Fruit fly (Drosophila melanogaster) whole organism, prepupa: ENCODE measurements around the gene CG10038.

Experiments
- Blimp-1 ChIP-seq: fragments of 200-800 bp; sonication (Bioruptor generic); optimal IDR thresholded peaks from 3 replicates; lab custom pipeline; 2017; ENCODE audit warnings: missing biosample characterization, missing genetic modification characterization, mild to moderate bottlenecking, moderate library complexity, missing genetic modification reagents
- CG10669 ChIP-seq: fragments of 200-800 bp; sonication (Bioruptor generic); optimal IDR thresholded peaks from 3 replicates; lab custom pipeline; 2018; ENCODE audit warnings: missing biosample characterization, mild to moderate bottlenecking, missing genetic modification characterization, moderate library complexity
- CG11294 ChIP-seq: fragments of 200-800 bp; sonication (Bioruptor generic); IDR thresholded peaks from 2 replicates; pipeline ENCODE4 v1.3.6; 2022; ENCODE audit warnings: missing biosample characterization, missing genetic modification characterization
- CG11762 ChIP-seq: fragments of 200-800 bp; sonication (Bioruptor generic); optimal IDR thresholded peaks from 3 replicates; lab custom pipeline; 2016; ENCODE audit warnings: missing biosample characterization, missing genetic modification characterization; ENCODE audit not compliant: insufficient read depth
- CG15336 ChIP-seq: fragments of 200-800 bp; sonication (Bioruptor generic); IDR thresholded peaks from 2 replicates; pipeline ENCODE4 v1.3.6; 2022; ENCODE audit warnings: missing biosample characterization, missing genetic modification characterization
- CG1621 ChIP-seq: fragments of 200-800 bp; sonication (Bioruptor generic); optimal IDR thresholded peaks from 3 replicates; lab custom pipeline; 2018; ENCODE audit warnings: missing biosample characterization, mild to moderate bottlenecking, missing genetic modification characterization
- CG16779 ChIP-seq: fragments of 200-800 bp; sonication (Bioruptor generic); optimal IDR thresholded peaks from 3 replicates; lab custom pipeline; 2017; ENCODE audit warnings: missing biosample characterization, mild to moderate bottlenecking, missing genetic modification characterization
- CG3032 ChIP-seq: fragments of 200-800 bp; optimal IDR thresholded peaks from 2 replicates; lab custom pipeline; 2019; ENCODE audit warnings: missing biosample characterization, mild to moderate bottlenecking, missing genetic modification characterization, moderate library complexity
- CG31627 ChIP-seq: fragments of 200-800 bp; sonication (Bioruptor generic); optimal IDR thresholded peaks from 3 replicates; lab custom pipeline; 2016; ENCODE audit warnings: missing biosample characterization, missing genetic modification characterization
- CG34406 ChIP-seq: fragments of 200-800 bp; sonication (Bioruptor generic); optimal IDR thresholded peaks from 3 replicates; lab custom pipeline; 2016; ENCODE audit warnings: missing biosample characterization, missing genetic modification characterization
- CG3919 ChIP-seq: fragments of 200-800 bp; sonication (Bioruptor generic); optimal IDR thresholded peaks from 3 replicates; lab custom pipeline; 2016; ENCODE audit warnings: missing biosample characterization, missing genetic modification characterization
- CG4318 ChIP-seq: fragments of 200-800 bp; sonication (Bioruptor generic); optimal IDR thresholded peaks from 3 replicates; lab custom pipeline; 2017; ENCODE audit warnings: missing biosample characterization, mild to moderate bottlenecking, missing genetic modification characterization
- CG6276 ChIP-seq: fragments of 200-800 bp; sonication (Bioruptor generic); optimal IDR thresholded peaks from 2 replicates; lab custom pipeline; 2017; ENCODE audit warnings: missing biosample characterization, mild to moderate bottlenecking, missing genetic modification characterization
- CG6792 ChIP-seq: fragments of 200-800 bp; sonication (Bioruptor generic); optimal IDR thresholded peaks from 3 replicates; lab custom pipeline; 2016; ENCODE audit warnings: missing biosample characterization, missing genetic modification characterization
- CG6808 ChIP-seq: fragments of 200-800 bp; sonication (Bioruptor generic); optimal IDR thresholded peaks from 3 replicates; lab custom pipeline; 2017; ENCODE audit warnings: missing biosample characterization, missing genetic modification characterization, mild to moderate bottlenecking, moderate library complexity, missing genetic modification reagents
- CG6854 ChIP-seq: fragments of 200-800 bp; sonication (Bioruptor generic); optimal IDR thresholded peaks from 2 replicates; lab custom pipeline; 2017; ENCODE audit warnings: missing biosample characterization, mild to moderate bottlenecking, missing genetic modification characterization
- CG7368 ChIP-seq: fragments of 200-800 bp; sonication (Bioruptor generic); optimal IDR thresholded peaks from 3 replicates; lab custom pipeline; 2016; ENCODE audit warnings: missing biosample characterization, missing genetic modification characterization
- CG8319 ChIP-seq: fragments of 200-800 bp; sonication (Bioruptor generic); optimal IDR thresholded peaks from 3 replicates; lab custom pipeline; 2016; ENCODE audit warnings: missing biosample characterization, missing genetic modification characterization
- CG8632 ChIP-seq: fragments of 200-800 bp; sonication (Bioruptor generic); optimal IDR thresholded peaks from 3 replicates; lab custom pipeline; 2016; ENCODE audit warnings: missing biosample characterization, missing genetic modification characterization
- CG9139 ChIP-seq: fragments of 200-800 bp; sonication (Bioruptor generic); optimal IDR thresholded peaks from 3 replicates; lab custom pipeline; 2017; ENCODE audit warnings: missing biosample characterization, mild to moderate bottlenecking, missing genetic modification characterization
- Eip75B ChIP-seq: fragments of 200-800 bp; sonication (Bioruptor generic); optimal IDR thresholded peaks from 3 replicates; lab custom pipeline; 2016; ENCODE audit warnings: missing biosample characterization, missing genetic modification characterization
- Eip78C ChIP-seq: fragments of 200-800 bp; sonication (Bioruptor generic); peaks from one replicate; lab custom pipeline; 2016; ENCODE audit warnings: missing biosample characterization, missing genetic modification characterization
- Eip93F ChIP-seq: fragments of 200-800 bp; sonication (Bioruptor generic); optimal IDR thresholded peaks from 2 replicates; lab custom pipeline; 2016; ENCODE audit warnings: missing biosample characterization, mild to moderate bottlenecking, missing genetic modification characterization
- Ets21C ChIP-seq: fragments of 200-800 bp; sonication (Bioruptor generic); optimal IDR thresholded peaks from 3 replicates; lab custom pipeline; 2016; ENCODE audit warnings: missing biosample characterization, missing genetic modification characterization
- Ets96B ChIP-seq: fragments of 200-800 bp; optimal IDR thresholded peaks from 2 replicates; lab custom pipeline; 2019; ENCODE audit warnings: missing biosample characterization, mild to moderate bottlenecking, missing genetic modification characterization, moderate library complexity
- Gug ChIP-seq: fragments of 200-800 bp; sonication (Bioruptor generic); IDR thresholded peaks from 2 replicates; pipeline ENCODE4 v1.3.6; 2022; ENCODE audit warnings: missing biosample characterization, missing genetic modification characterization
- Hr39 ChIP-seq: fragments of 200-800 bp; sonication (Bioruptor generic); optimal IDR thresholded peaks from 2 replicates; lab custom pipeline; 2016; ENCODE audit warnings: missing biosample characterization, missing genetic modification characterization
- Hr4 ChIP-seq: fragments of 200-800 bp; sonication (Bioruptor generic); optimal IDR thresholded peaks from 3 replicates; lab custom pipeline; 2016; ENCODE audit warnings: missing biosample characterization, missing genetic modification characterization
- Lpt ChIP-seq: fragments of 200-800 bp; sonication (Bioruptor generic); optimal IDR thresholded peaks from 3 replicates; lab custom pipeline; 2016; ENCODE audit warnings: missing biosample characterization, missing genetic modification characterization
- Met ChIP-seq: fragments of 200-800 bp; sonication (Bioruptor generic); optimal IDR thresholded peaks from 3 replicates; lab custom pipeline; 2016; ENCODE audit warnings: missing biosample characterization, missing genetic modification characterization
- OdsH ChIP-seq: fragments of 200-800 bp; sonication (Bioruptor generic); optimal IDR thresholded peaks from 3 replicates; lab custom pipeline; 2016; ENCODE audit warnings: missing biosample characterization, missing genetic modification characterization
- Smox ChIP-seq: fragments of 200-800 bp; sonication (Bioruptor generic); optimal IDR thresholded peaks from 3 replicates; lab custom pipeline; 2016; ENCODE audit warnings: missing biosample characterization, missing genetic modification characterization
- Sox14 ChIP-seq: fragments of 200-800 bp; sonication (Bioruptor generic); optimal IDR thresholded peaks from 3 replicates; lab custom pipeline; 2016; ENCODE audit warnings: missing biosample characterization, missing genetic modification characterization
- Sox15 ChIP-seq: fragments of 200-800 bp; sonication (Bioruptor generic); optimal IDR thresholded peaks from 3 replicates; lab custom pipeline; 2016; ENCODE audit warnings: missing biosample characterization, missing genetic modification characterization
- achi ChIP-seq: fragments of 200-800 bp; sonication (Bioruptor generic); optimal IDR thresholded peaks from 3 replicates; lab custom pipeline; 2016; ENCODE audit warnings: missing biosample characterization, missing genetic modification characterization
- acj6 ChIP-seq: fragments of 200-800 bp; sonication (Bioruptor generic); optimal IDR thresholded peaks from 3 replicates; lab custom pipeline; 2016; ENCODE audit warnings: missing biosample characterization, missing genetic modification characterization
- cyc ChIP-seq: fragments of 200-800 bp; sonication (Bioruptor generic); optimal IDR thresholded peaks from 3 replicates; lab custom pipeline; 2016; ENCODE audit warnings: missing biosample characterization, missing genetic modification characterization
- dsx ChIP-seq: fragments of 200-800 bp; optimal IDR thresholded peaks from 3 replicates; lab custom pipeline; 2019; ENCODE audit warnings: missing biosample characterization, mild to moderate bottlenecking, missing genetic modification characterization, moderate library complexity; ENCODE audit not compliant: poor library complexity, severe bottlenecking
- eg ChIP-seq: fragments of 200-800 bp; sonication (Bioruptor generic); IDR thresholded peaks from 3 replicates; pipeline ENCODE4 v1.3.6; 2022; ENCODE audit warnings: missing biosample characterization, missing genetic modification characterization
- esn ChIP-seq: fragments of 200-800 bp; sonication (Bioruptor generic); optimal IDR thresholded peaks from 2 replicates; lab custom pipeline; 2016; ENCODE audit warnings: missing biosample characterization, mild to moderate bottlenecking, missing genetic modification characterization, moderate library complexity
- fd85E ChIP-seq: fragments of 200-800 bp; sonication (Bioruptor generic); optimal IDR thresholded peaks from 3 replicates; lab custom pipeline; 2016; ENCODE audit warnings: missing biosample characterization, missing genetic modification characterization
- lz ChIP-seq: fragments of 200-800 bp; sonication (Bioruptor generic); optimal IDR thresholded peaks from 3 replicates; lab custom pipeline; 2016; ENCODE audit warnings: missing biosample characterization, missing genetic modification characterization
- net ChIP-seq: fragments of 200-800 bp; sonication (Bioruptor generic); optimal IDR thresholded peaks from 3 replicates; lab custom pipeline; 2016; ENCODE audit warnings: missing biosample characterization, missing genetic modification characterization
- pdm3 ChIP-seq: fragments of 200-800 bp; sonication (Bioruptor generic); optimal IDR thresholded peaks from 3 replicates; lab custom pipeline; 2016; ENCODE audit warnings: missing biosample characterization, missing genetic modification characterization
- salr ChIP-seq, 2 experiments: fragments of 200-800 bp; sonication (Bioruptor generic); optimal IDR thresholded peaks; 3 replicates each; lab custom pipeline; 2016 to 2018; ENCODE audit warnings: missing biosample characterization in 2 of 2, missing genetic modification characterization in 2 of 2, mild to moderate bottlenecking in 1 of 2
- ss ChIP-seq, 2 experiments: fragments of 200-800 bp; sonication (Bioruptor generic); optimal IDR thresholded peaks; 2 replicates in 1 of 2; 3 replicates in 1 of 2; lab custom pipeline; 2017 to 2018; ENCODE audit warnings: mild to moderate bottlenecking in 2 of 2, missing biosample characterization in 2 of 2, missing genetic modification characterization in 2 of 2, moderate library complexity in 1 of 2
- svp ChIP-seq: fragments of 200-800 bp; sonication (Bioruptor generic); peaks from one replicate; lab custom pipeline; 2016; ENCODE audit warnings: missing biosample characterization, missing genetic modification characterization
- topi ChIP-seq: fragments of 200-800 bp; sonication (Bioruptor generic); optimal IDR thresholded peaks from 3 replicates; lab custom pipeline; 2016; ENCODE audit warnings: missing biosample characterization, missing genetic modification characterization
- vri ChIP-seq: fragments of 200-800 bp; sonication (Bioruptor generic); optimal IDR thresholded peaks from 3 replicates; lab custom pipeline; 2016; ENCODE audit warnings: missing biosample characterization, mild to moderate bottlenecking, missing genetic modification characterization

CG10038 gene

dm6 chr3R:12350497-12350896 is at the start of gene CG10038:
CG10038 (minus strand) TSS chr3R:12350644.
- TF ChIP-seq achi (GFP tag; lab: Kevin White, UChicago) (no peak), CG1621 (tag; lab: Kevin White, UChicago) (no peak), CG6808 (GFP tag; lab: Kevin White, UChicago) (no peak), CG6276 (no peak), CG34406 (GFP tag; lab: Kevin White, UChicago) (no peak), CG15336 (no peak), Eip75B (no peak), esn (GFP tag; lab: Kevin White, UChicago) (peak; percentile 45), CG11294 (GFP tag; lab: Robert Waterston, UW) (no peak), vri (no peak), eg (GFP tag; lab: Robert Waterston, UW) (no peak), acj6 (GFP tag; lab: Kevin White, UChicago) (peak; percentile 20), CG11762 (GFP tag; lab: Kevin White, UChicago) (no peak), Smox (GFP tag; lab: Kevin White, UChicago) (no peak), CG8319 (no peak), salr (GFP tag; optimal IDR thresholded peaks at IDR 0.05; lab: Kevin White, UChicago) (no peak), Sox15 (no peak), topi (GFP tag; lab: Kevin White, UChicago) (peak; percentile 20), Ets21C (GFP tag; lab: Kevin White, UChicago) (no peak), OdsH (GFP tag; lab: Kevin White, UChicago) (no peak), CG7368 (GFP tag; lab: Kevin White, UChicago) (no peak), Sox14 (GFP tag; lab: Kevin White, UChicago) (no peak), Hr39 (GFP tag; lab: Kevin White, UChicago) (peak; percentile 21), Hr4 (no peak), CG3919 (GFP tag; lab: Kevin White, UChicago) (peak; percentile 14), CG8632 (GFP tag; lab: Kevin White, UChicago) (no peak), Eip93F (GFP tag; lab: Kevin White, UChicago) (no peak), CG16779 (no peak), net (GFP tag; lab: Kevin White, UChicago) (no peak), Blimp-1 (no peak), dsx (GFP tag; lab: Kevin White, UChicago) (no peak), cyc (GFP tag; lab: Kevin White, UChicago) (peak; percentile 36), Gug (GFP tag; lab: Robert Waterston, UW) (no peak), lz (GFP tag; lab: Kevin White, UChicago) (peak; percentile 27), CG6792 (GFP tag; lab: Kevin White, UChicago) (peak; percentile 18), ss (GFP tag; optimal IDR thresholded peaks at IDR 0.05; lab: Kevin White, UChicago) (no peak), CG31627 (GFP tag; lab: Kevin White, UChicago) (peak; percentile 24), CG9139 (GFP tag; lab: Kevin White, UChicago) (no peak), pdm3 (peak; percentile 35), CG10669 (no peak), CG3032 (tag; lab: Kevin White, UChicago) (peak; percentile 12), Met (GFP tag; lab: Kevin White, UChicago) (peak; percentile 28), Lpt (GFP tag; lab: Kevin White, UChicago) (no peak), svp (GFP tag; lab: Kevin White, UChicago) (peak; percentile 86), CG6854 (no peak), CG4318 (GFP tag; lab: Kevin White, UChicago) (no peak), fd85E (GFP tag; lab: Kevin White, UChicago) (no peak), Ets96B (tag; lab: Kevin White, UChicago) (no peak), Eip78C (GFP tag; lab: Kevin White, UChicago) (no peak)
